Fruit fly (Drosophila melanogaster) whole organism, wandering third instar larva: Measurements from ENCODE around the gene cert.

Source experiments
- Abd-B ChIP-seq: fragments of >200 bp; optimal IDR thresholded peaks from 2 replicates; lab custom pipeline; 2017; ENCODE audit warnings: missing biosample characterization, missing genetic modification characterization
- CG32264 ChIP-seq: fragments of 200-800 bp; sonication (Bioruptor generic); optimal IDR thresholded peaks from 2 replicates; lab custom pipeline; 2016; ENCODE audit warnings: missing biosample characterization, missing genetic modification characterization
- CG9705 ChIP-seq: fragments of 200-800 bp; sonication (Bioruptor generic); optimal IDR thresholded peaks from 2 replicates; lab custom pipeline; 2018; ENCODE audit warnings: missing biosample characterization, mild to moderate bottlenecking, missing genetic modification characterization
- CrebA ChIP-seq: fragments of 200-800 bp; sonication (Bioruptor generic); optimal IDR thresholded peaks from 2 replicates; lab custom pipeline; 2016; ENCODE audit warnings: missing biosample characterization, mild to moderate bottlenecking, missing genetic modification characterization, borderline replicate concordance
- Dfd ChIP-seq: fragments of >200 bp; optimal IDR thresholded peaks from 2 replicates; lab custom pipeline; 2017; ENCODE audit warnings: missing biosample characterization, missing genetic modification characterization
- Dif ChIP-seq: fragments of 200-275, 200-300 bp; sonication (Bioruptor generic); optimal IDR thresholded peaks from 2 replicates; lab custom pipeline; 2018; ENCODE audit warnings: missing biosample characterization, missing genetic modification characterization; ENCODE audit not compliant: partially characterized antibody
- GATAd ChIP-seq: sonication (Bioruptor generic); optimal IDR thresholded peaks from 2 replicates; lab custom pipeline; 2016; ENCODE audit warnings: missing biosample characterization, missing genetic modification characterization
- HLH106 ChIP-seq: fragments of 200-800 bp; optimal IDR thresholded peaks from 3 replicates; lab custom pipeline; 2019; ENCODE audit warnings: missing biosample characterization, mild to moderate bottlenecking, missing genetic modification characterization, moderate library complexity
- Hnf4 ChIP-seq: fragments of 200-800 bp; sonication (Bioruptor generic); optimal IDR thresholded peaks from 2 replicates; lab custom pipeline; 2016; ENCODE audit warnings: missing biosample characterization, mild to moderate bottlenecking, missing genetic modification characterization
- Hr78 ChIP-seq: fragments of >200 bp; optimal IDR thresholded peaks from 2 replicates; lab custom pipeline; 2017; ENCODE audit warnings: missing biosample characterization, missing genetic modification characterization
- Hr83 ChIP-seq: fragments of 200-300 bp; sonication (Bioruptor generic); optimal IDR thresholded peaks from 2 replicates; lab custom pipeline; 2016; ENCODE audit warnings: missing biosample characterization, mild to moderate bottlenecking, missing genetic modification characterization, moderate library complexity; ENCODE audit not compliant: poor library complexity, severe bottlenecking
- Jra ChIP-seq: sonication (Bioruptor generic); optimal IDR thresholded peaks from 2 replicates; lab custom pipeline; 2016; ENCODE audit warnings: missing biosample characterization, missing genetic modification characterization
- Mio ChIP-seq: sonication (Bioruptor generic); optimal IDR thresholded peaks from 2 replicates; lab custom pipeline; 2016; ENCODE audit warnings: missing biosample characterization, missing genetic modification characterization
- Myc ChIP-seq: fragments of >200 bp; optimal IDR thresholded peaks from 2 replicates; lab custom pipeline; 2017
- N ChIP-seq: fragments of >200 bp; optimal IDR thresholded peaks from 2 replicates; lab custom pipeline; 2018; ENCODE audit warnings: missing biosample characterization, missing external identifiers, missing genetic modification characterization
- OdsH ChIP-seq: fragments of 200-800 bp; sonication (Bioruptor generic); optimal IDR thresholded peaks from 2 replicates; lab custom pipeline; 2016; ENCODE audit warnings: missing biosample characterization, mild to moderate bottlenecking, missing genetic modification characterization
- Rel ChIP-seq, 2 experiments: fragments of 200-800 bp; sonication (Bioruptor generic) in 1 of 2; optimal IDR thresholded peaks; 2 replicates in 1 of 2; 3 replicates in 1 of 2; lab custom pipeline; 2016 to 2019; ENCODE audit warnings: mild to moderate bottlenecking in 2 of 2, missing biosample characterization in 2 of 2, missing genetic modification characterization in 2 of 2, moderate library complexity in 1 of 2
- Sp1 ChIP-seq: fragments of 200-800 bp; sonication (Bioruptor generic); optimal IDR thresholded peaks from 3 replicates; lab custom pipeline; 2019; ENCODE audit warnings: missing biosample characterization, mild to moderate bottlenecking, missing genetic modification characterization, moderate library complexity
- Vsx2 ChIP-seq: fragments of 200-300, 225-300 bp; sonication (Bioruptor generic); optimal IDR thresholded peaks from 2 replicates; lab custom pipeline; 2018; ENCODE audit warnings: missing biosample characterization, missing genetic modification characterization; ENCODE audit not compliant: partially characterized antibody
- br ChIP-seq: fragments of 200-800 bp; sonication (Bioruptor generic); optimal IDR thresholded peaks from 2 replicates; lab custom pipeline; 2016; ENCODE audit warnings: missing biosample characterization, missing genetic modification characterization
- brk ChIP-seq: fragments of 200-800 bp; sonication (Bioruptor generic); optimal IDR thresholded peaks from 2 replicates; lab custom pipeline; 2016; ENCODE audit warnings: missing biosample characterization, mild to moderate bottlenecking, missing genetic modification characterization
- dl ChIP-seq, 2 experiments: fragments of 175-275, 200-275 bp in 1 of 2; fragments of 200-275 bp in 1 of 2; sonication (Bioruptor generic); optimal IDR thresholded peaks; lab custom pipeline; 2018; ENCODE audit warnings: mild to moderate bottlenecking in 2 of 2, missing biosample characterization in 2 of 2, missing genetic modification characterization in 2 of 2, moderate library complexity in 2 of 2; ENCODE audit not compliant: partially characterized antibody in 2 of 2, insufficient read depth in 1 of 2
- dmrt93B ChIP-seq: fragments of 200-800 bp; sonication (Bioruptor generic); optimal IDR thresholded peaks from 2 replicates; lab custom pipeline; 2018; ENCODE audit warnings: missing biosample characterization, mild to moderate bottlenecking, missing genetic modification characterization
- dsf ChIP-seq: sonication (Bioruptor generic); optimal IDR thresholded peaks from 2 replicates; lab custom pipeline; 2016; ENCODE audit warnings: missing biosample characterization, missing genetic modification characterization, borderline replicate concordance
- ey ChIP-seq: fragments of 200-800 bp; sonication (Bioruptor generic); optimal IDR thresholded peaks from 2 replicates; lab custom pipeline; 2016; ENCODE audit warnings: missing biosample characterization, missing genetic modification characterization
- foxo ChIP-seq, 2 experiments: fragments of 200-800 bp; sonication (Bioruptor generic); optimal IDR thresholded peaks; 2 replicates in 1 of 2; 3 replicates in 1 of 2; lab custom pipeline; 2016 to 2017; ENCODE audit warnings: missing biosample characterization in 2 of 2, missing genetic modification characterization in 2 of 2
- fru ChIP-seq: fragments of 200-800 bp; sonication (Bioruptor generic); optimal IDR thresholded peaks from 3 replicates; lab custom pipeline; 2016; ENCODE audit warnings: missing biosample characterization, mild to moderate bottlenecking, missing genetic modification characterization
- h ChIP-seq: fragments of 200-800 bp; sonication (Bioruptor generic); optimal IDR thresholded peaks from 3 replicates; lab custom pipeline; 2016; ENCODE audit warnings: missing biosample characterization, mild to moderate bottlenecking, missing genetic modification characterization
- jim ChIP-seq: fragments of 175-275, 200-325 bp; sonication (Bioruptor generic); optimal IDR thresholded peaks from 2 replicates; lab custom pipeline; 2016; ENCODE audit warnings: missing biosample characterization, mild to moderate bottlenecking, missing genetic modification characterization
- lola ChIP-seq: fragments of >200 bp; optimal IDR thresholded peaks from 2 replicates; lab custom pipeline; 2017; ENCODE audit warnings: missing biosample characterization, missing genetic modification characterization
- pan ChIP-seq: fragments of >200 bp; optimal IDR thresholded peaks from 2 replicates; lab custom pipeline; 2017
- psq ChIP-seq: fragments of 200-800 bp; sonication (Bioruptor generic); optimal IDR thresholded peaks from 3 replicates; lab custom pipeline; 2017; ENCODE audit warnings: missing biosample characterization, mild to moderate bottlenecking, missing genetic modification characterization, moderate library complexity
- rgr ChIP-seq: fragments of 200-800 bp; sonication (Bioruptor generic); optimal IDR thresholded peaks from 3 replicates; lab custom pipeline; 2016; ENCODE audit warnings: missing biosample characterization, mild to moderate bottlenecking, missing genetic modification characterization
- sage ChIP-seq: fragments of 200-800 bp; sonication (Bioruptor generic); optimal IDR thresholded peaks from 2 replicates; lab custom pipeline; 2016; ENCODE audit warnings: missing biosample characterization, mild to moderate bottlenecking, missing genetic modification characterization
- sv ChIP-seq: fragments of 200-800 bp; sonication (Bioruptor generic); optimal IDR thresholded peaks from 3 replicates; lab custom pipeline; 2016; ENCODE audit warnings: missing biosample characterization, missing genetic modification characterization
- tai ChIP-seq: sonication (Bioruptor generic); optimal IDR thresholded peaks from 2 replicates; lab custom pipeline; 2016; ENCODE audit warnings: missing biosample characterization, missing genetic modification characterization
- usp ChIP-seq: fragments of >200 bp; optimal IDR thresholded peaks from 2 replicates; lab custom pipeline; 2017; ENCODE audit warnings: missing biosample characterization, missing genetic modification characterization
- woc ChIP-seq: sonication (Bioruptor generic); optimal IDR thresholded peaks from 2 replicates; lab custom pipeline; 2016; ENCODE audit warnings: missing biosample characterization, mild to moderate bottlenecking, missing genetic modification characterization

Gene cert

dm6 chr3L:8318916-8319506, 29.3 kb upstream of the cert start, which contains the start of gene CG43059:
Gene CG43059 (minus strand): TSS chr3L:8318966.
- TF ChIP-seq lola (GFP tag; lab: Kevin White, UChicago) (no peak), tai (GFP tag; lab: Kevin White, UChicago) (no peak), h (GFP tag; lab: Kevin White, UChicago) (no peak), Dfd (no peak), Hr78 (no peak), usp (GFP tag; lab: Kevin White, UChicago) (no peak), HLH106 (no peak), psq (GFP tag; lab: Kevin White, UChicago) (no peak), jim (GFP tag; lab: Kevin White, UChicago) (no peak)

- TF ChIP-seq rgr (GFP tag; lab: Kevin White, UChicago), result peak; percentile 10
- TF ChIP-seq br (GFP tag; lab: Kevin White, UChicago), result peak; percentile 21
- peak; percentile 68 for TF ChIP-seq brk
- TF ChIP-seq GATAd (GFP tag; lab: Kevin White, UChicago), result no peak
- TF ChIP-seq Myc (lab: Kevin White, UChicago), result no peak
- no peak for TF ChIP-seq Hr83 (GFP tag; lab: Kevin White, UChicago)
- no peak for TF ChIP-seq Abd-B (GFP tag; lab: Kevin White, UChicago)
- peak; percentile 9 for TF ChIP-seq Sp1 (GFP tag; lab: Kevin White, UChicago)
- TF ChIP-seq CrebA, result no peak
- TF ChIP-seq Rel (GFP tag; optimal IDR thresholded peaks at IDR 0.05; lab: Kevin White, UChicago), result no peak
- TF ChIP-seq Rel (tag; optimal IDR thresholded peaks at IDR 0.05; lab: Kevin White, UChicago), result no peak
- no peak for TF ChIP-seq usp (GFP tag; lab: Kevin White, UChicago)
- peak; percentile 28 for TF ChIP-seq Jra (GFP tag; lab: Kevin White, UChicago)
- no peak for TF ChIP-seq fru (GFP tag; lab: Kevin White, UChicago)
- no peak for TF ChIP-seq Dfd
- peak; percentile 46 for TF ChIP-seq Hnf4 (GFP tag; lab: Kevin White, UChicago)
- TF ChIP-seq jim (GFP tag; lab: Kevin White, UChicago), result peak; percentile 86
- TF ChIP-seq dsf (GFP tag; lab: Kevin White, UChicago), result no peak
- peak; percentile 50 for TF ChIP-seq sv (GFP tag; lab: Kevin White, UChicago)
- no peak for TF ChIP-seq psq (GFP tag; lab: Kevin White, UChicago)
- no peak for TF ChIP-seq Hr78
- peak; percentile 14 for TF ChIP-seq N
- TF ChIP-seq sage (GFP tag; lab: Kevin White, UChicago), result no peak
- TF ChIP-seq Vsx2 (GFP tag; lab: Kevin White, UChicago), result no peak
- TF ChIP-seq h (GFP tag; lab: Kevin White, UChicago), result peak; percentile 40
- peak; percentile 62 for TF ChIP-seq HLH106
- no peak for TF ChIP-seq Dif (GFP tag; lab: Kevin White, UChicago)
- TF ChIP-seq CG32264 (GFP tag; lab: Kevin White, UChicago), result no peak
- TF ChIP-seq lola (GFP tag; lab: Kevin White, UChicago), result no peak
- peak in 1 of 2 experiments; percentile 24 for TF ChIP-seq foxo (GFP tag; optimal IDR thresholded peaks at IDR 0.05; lab: Kevin White, UChicago)
- TF ChIP-seq Mio (GFP tag; lab: Kevin White, UChicago), result no peak
- TF ChIP-seq tai (GFP tag; lab: Kevin White, UChicago), result no peak
- TF ChIP-seq dmrt93B (GFP tag; lab: Kevin White, UChicago), result no peak
- no peak for TF ChIP-seq woc (GFP tag; lab: Kevin White, UChicago)
- TF ChIP-seq CG9705 (GFP tag; lab: Kevin White, UChicago), result peak; percentile 30
- no peak for TF ChIP-seq dl (GFP tag; optimal IDR thresholded peaks at IDR 0.05; lab: Kevin White, UChicago; ENCODE audit: insufficient read depth in 1 of 2, partially characterized antibody in 2 of 2)
- peak; percentile 18 for TF ChIP-seq ey (GFP tag; lab: Kevin White, UChicago)
- TF ChIP-seq OdsH, result no peak
- TF ChIP-seq pan (lab: Kevin White, UChicago), result no peak
Measured at dm6 chr3L:8315141-8315816, 25.6 kb upstream of the cert start, which contains the start of gene Cpsf6. Gene Cpsf6 (minus strand): TSS chr3L:8315502.
